Fruit fly (Drosophila melanogaster): Measurements from ENCODE around the gene Diap1.
A peak's percentile ranks its signal among the peaks of the same experiment; 100 is the strongest.

DNA sequence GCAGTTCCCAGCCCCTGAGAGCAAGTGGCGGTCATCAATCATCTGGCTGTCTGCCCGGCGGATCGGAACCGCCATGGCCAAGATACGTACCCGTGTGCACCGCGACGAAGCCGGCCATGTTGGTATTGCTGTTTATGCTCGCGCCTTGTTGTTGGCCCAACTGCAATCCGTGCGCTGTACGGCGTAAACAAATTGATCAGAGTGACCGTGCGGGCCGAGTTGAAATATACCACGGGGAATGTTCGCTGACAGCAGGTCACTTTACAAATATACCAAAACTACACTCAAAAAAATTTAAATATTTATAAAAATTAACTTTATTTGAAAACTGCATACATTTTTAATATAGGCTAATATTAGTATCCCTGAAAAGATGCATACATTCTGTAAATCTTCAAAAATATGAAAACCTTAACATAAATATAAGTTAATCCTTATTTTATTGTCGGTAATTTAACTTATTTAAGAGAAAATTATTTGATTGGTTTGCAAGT lies 36.5 kb upstream of the Diap1 start, which contains the start of gene Tasp1:
- TF ChIP-seq lov (optimal IDR thresholded peaks at IDR 0.05), result no peak
- TF ChIP-seq lov (GFP tag; IDR thresholded peaks at IDR 0.05), result no peak
- TF ChIP-seq NC2β (GFP tag; optimal IDR thresholded peaks at IDR 0.05), result no peak
- TF ChIP-seq Sox100B (GFP tag; optimal IDR thresholded peaks at IDR 0.05), result peak; percentile 54
- TF ChIP-seq az2 (GFP tag; optimal IDR thresholded peaks at IDR 0.05), result peak; percentile 58
- TF ChIP-seq Sox102F (GFP tag; optimal IDR thresholded peaks at IDR 0.05), result no peak
- TF ChIP-seq crc (GFP tag; optimal IDR thresholded peaks at IDR 0.05), result no peak
- no peak for TF ChIP-seq mam (GFP tag; optimal IDR thresholded peaks at IDR 0.05)
- TF ChIP-seq Poxn (GFP tag; IDR thresholded peaks at IDR 0.05), result no peak
- no peak for TF ChIP-seq Blimp-1 (GFP tag; optimal IDR thresholded peaks at IDR 0.05)
- TF ChIP-seq Gug (GFP tag; IDR thresholded peaks at IDR 0.05), result no peak
- peak; percentile 38 for TF ChIP-seq lilli (GFP tag; optimal IDR thresholded peaks at IDR 0.05)
